Worm (Caenorhabditis elegans): ENCODE measurements around the gene srw-11.

DNA sequence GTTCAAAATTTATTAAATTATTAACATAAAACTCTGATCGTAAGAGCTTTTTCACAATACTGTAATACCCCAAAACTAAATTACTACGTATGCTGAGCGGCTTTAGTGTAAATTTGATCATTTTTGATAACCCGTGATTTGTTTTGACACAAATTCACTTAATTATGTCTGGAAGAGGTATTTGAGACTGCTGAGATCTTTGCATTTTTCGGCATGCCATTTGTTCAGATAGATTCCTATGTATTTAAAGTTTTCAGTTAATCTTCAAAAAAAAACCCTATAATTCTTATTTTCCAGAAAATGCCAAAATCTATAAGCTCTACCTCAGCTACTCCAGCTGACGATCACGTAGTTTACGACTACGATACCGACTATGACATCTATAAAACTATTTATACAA is 9.9 kb downstream of the srw-11 start, which contains the start of gene srw-15:
- TF ChIP-seq nhr-129 (tag; optimal IDR thresholded peaks at IDR 0.05) (no peak), lin-39 (tag; optimal IDR thresholded peaks at IDR 0.05) (no peak), aly-2 (tag; optimal IDR thresholded peaks at IDR 0.05) (no peak), fos-1 (tag; optimal IDR thresholded peaks at IDR 0.05) (no peak), skn-1 (tag; optimal IDR thresholded peaks at IDR 0.05) (no peak), unc-39 (tag; optimal IDR thresholded peaks at IDR 0.05) (no peak), sma-3 (GFP tag; optimal IDR thresholded peaks at IDR 0.05) (no peak), Y55F3AM.14 (GFP tag; optimal IDR thresholded peaks at IDR 0.05) (no peak), nhr-11 (tag; optimal IDR thresholded peaks at IDR 0.05) (no peak), alr-1 (tag; optimal IDR thresholded peaks at IDR 0.05) (no peak)

Data from whole organism, L2 larva.